Worm (Caenorhabditis elegans): ENCODE data around the gene C04E12.2.
"Not testable (repeated sequence)": the region's sequence is repeated elsewhere in the genome, so short reads cannot be mapped to it uniquely, and the experiment has no call there.

C04E12.2 gene

DNA sequence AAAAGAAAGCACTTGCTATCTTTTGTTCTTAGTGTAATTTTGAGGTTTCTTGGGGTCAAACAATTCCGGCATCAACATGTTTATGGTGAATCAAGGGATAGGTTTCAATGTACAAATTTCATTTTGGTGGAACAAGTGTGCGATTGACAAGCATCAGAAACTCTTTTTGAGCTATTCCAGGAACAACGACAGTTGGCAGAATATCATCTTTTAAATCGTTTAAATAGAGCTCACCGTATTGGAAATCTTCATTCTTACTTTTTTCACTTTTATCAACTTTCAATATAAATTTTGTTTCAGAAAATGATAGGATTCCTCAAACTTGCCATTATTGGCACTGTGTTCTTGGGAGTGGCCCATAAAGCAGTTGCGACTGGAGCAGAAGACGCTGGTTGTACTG, 32.1 kb downstream of the C04E12.2 start, which contains the start of gene T20D4.10:
Gene T20D4.10, plus strand, starts transcription at position 301 of the 400 bp plus-strand sequence.
- not testable (repeated sequence) for TF ChIP-seq ama-1 (optimal IDR thresholded peaks at IDR 0.05); elt-2 (tag; optimal IDR thresholded peaks at IDR 0.05); skn-1 (tag; optimal IDR thresholded peaks at IDR 0.05)

DNA sequence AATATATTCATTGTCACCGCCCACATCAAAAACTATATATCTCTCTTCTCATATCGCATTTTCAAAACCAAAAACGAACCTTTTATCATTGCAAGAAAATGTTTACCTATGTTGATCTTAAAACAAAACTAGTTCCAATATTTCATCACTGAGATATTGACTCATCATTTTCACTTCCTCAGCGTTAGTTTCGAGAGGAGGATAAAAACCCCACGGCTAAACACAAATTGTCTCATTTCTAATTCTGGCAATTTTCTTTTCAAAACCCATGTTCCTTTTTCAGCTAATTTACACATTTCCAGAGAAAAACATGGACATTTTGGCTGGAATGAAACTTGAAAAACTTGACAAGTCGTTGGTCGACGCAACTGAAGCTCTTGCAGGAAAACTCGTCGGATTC, 40.7 kb downstream of the C04E12.2 start, which contains the start of gene T20D4.7:
Gene T20D4.7, plus strand, starts transcription at position 301 of the 400 bp plus-strand sequence.
- TF ChIP-seq elt-1 (tag; optimal IDR thresholded peaks at IDR 0.05) = no peak
- TF ChIP-seq nhr-67 (tag; optimal IDR thresholded peaks at IDR 0.05) = no peak
- TF ChIP-seq nhr-12 (tag; optimal IDR thresholded peaks at IDR 0.05) = no peak
- TF ChIP-seq elt-3 (tag; optimal IDR thresholded peaks at IDR 0.05) = no peak
- TF ChIP-seq nhr-25 (tag; optimal IDR thresholded peaks at IDR 0.05) = no peak
- TF ChIP-seq ama-1 (optimal IDR thresholded peaks at IDR 0.05) = no peak
- no peak for TF ChIP-seq nhr-23 (tag; optimal IDR thresholded peaks at IDR 0.05)

DNA sequence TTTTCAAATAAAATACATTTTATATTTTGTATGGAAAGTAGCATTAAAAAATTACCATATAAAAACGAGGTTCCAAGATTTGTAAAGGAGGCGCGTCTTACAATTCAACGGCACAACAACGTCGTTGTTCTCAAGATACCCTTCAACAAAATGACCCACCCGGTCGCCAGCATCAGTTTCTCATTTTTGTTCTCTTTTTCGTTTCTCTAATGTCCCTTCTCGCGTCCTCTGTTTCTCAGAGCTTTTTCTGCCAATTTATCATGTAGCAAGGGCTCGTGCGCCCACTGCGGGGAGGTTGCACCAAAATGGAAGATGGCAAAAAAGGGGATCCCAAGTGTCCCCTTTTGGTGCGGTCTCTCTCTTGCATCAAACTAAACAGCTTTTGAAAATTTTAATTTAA, 41.6 kb downstream of the C04E12.2 start:
- TF ChIP-seq nhr-12 (tag; optimal IDR thresholded peaks at IDR 0.05) (no peak), lin-39 (tag; optimal IDR thresholded peaks at IDR 0.05) (peak; percentile 75)

DNA sequence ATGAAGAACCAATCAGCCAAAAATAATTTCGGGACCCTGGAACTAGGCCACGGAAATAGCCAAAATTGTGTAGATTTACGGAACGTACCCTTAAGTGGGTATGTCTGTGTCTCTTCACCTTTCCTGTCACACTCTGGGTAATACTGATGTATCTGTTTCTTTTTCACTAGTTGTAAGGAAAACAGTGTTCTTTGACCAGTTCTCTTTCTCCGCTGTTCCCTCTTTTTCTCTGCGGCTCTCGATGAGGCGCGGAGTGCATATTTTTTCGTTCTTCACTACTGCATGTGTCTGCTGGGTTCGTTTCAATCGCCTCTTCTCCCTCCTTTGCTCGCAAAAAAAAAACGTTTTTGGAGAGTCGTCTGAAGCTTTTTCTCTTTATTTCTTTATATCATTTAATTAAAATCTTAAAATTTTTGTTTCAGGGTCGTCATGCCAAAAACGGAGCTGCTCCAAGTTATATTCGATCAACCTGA, 42.3 kb downstream of the C04E12.2 start, which contains the start of gene arrd-22:
Gene arrd-22, plus strand, starts transcription at position 423 of the 473 bp plus-strand sequence.
- TF ChIP-seq nhr-67 (tag; optimal IDR thresholded peaks at IDR 0.05) (no peak), nhr-76 (tag; optimal IDR thresholded peaks at IDR 0.05) (no peak), mml-1 (tag; optimal IDR thresholded peaks at IDR 0.05) (no peak), tbx-2 (tag; optimal IDR thresholded peaks at IDR 0.05) (no peak), nhr-25 (tag; optimal IDR thresholded peaks at IDR 0.05) (no peak), lsy-12 (tag; optimal IDR thresholded peaks at IDR 0.05) (no peak), ZK546.5 (tag; optimal IDR thresholded peaks at IDR 0.05) (no peak), pha-4 (tag; optimal IDR thresholded peaks at IDR 0.05) (no peak), nfya-1 (tag; optimal IDR thresholded peaks at IDR 0.05; ENCODE audit: insufficient read depth) (peak; percentile 20), hmg-11 (tag; optimal IDR thresholded peaks at IDR 0.05) (no peak), egl-5 (tag; optimal IDR thresholded peaks at IDR 0.05) (no peak), lin-39 (tag; optimal IDR thresholded peaks at IDR 0.05) (peak; percentile 33), nhr-77 (tag; optimal IDR thresholded peaks at IDR 0.05) (no peak), ceh-82 (tag; optimal IDR thresholded peaks at IDR 0.05) (no peak), mdl-1 (tag; optimal IDR thresholded peaks at IDR 0.05) (peak; percentile 6), lin-15B (tag; optimal IDR thresholded peaks at IDR 0.05) (no peak), nhr-23 (tag; optimal IDR thresholded peaks at IDR 0.05) (peak; percentile 56), aly-2 (tag; optimal IDR thresholded peaks at IDR 0.05) (no peak), ztf-4 (tag; optimal IDR thresholded peaks at IDR 0.05) (no peak), ceh-16 (tag; optimal IDR thresholded peaks at IDR 0.05) (no peak), unc-39 (tag; optimal IDR thresholded peaks at IDR 0.05) (no peak), egl-27 (tag; optimal IDR thresholded peaks at IDR 0.05) (no peak), fkh-2 (tag; optimal IDR thresholded peaks at IDR 0.05) (no peak), nhr-12 (tag; optimal IDR thresholded peaks at IDR 0.05) (no peak), fos-1 (tag; optimal IDR thresholded peaks at IDR 0.05) (no peak), R02D3.7 (tag; optimal IDR thresholded peaks at IDR 0.05) (no peak), jun-1 (tag; optimal IDR thresholded peaks at IDR 0.05) (no peak), nhr-43 (tag; optimal IDR thresholded peaks at IDR 0.05; ENCODE audit: poor library complexity, severe bottlenecking) (no peak), nhr-11 (tag; optimal IDR thresholded peaks at IDR 0.05) (no peak), nhr-237 (tag; optimal IDR thresholded peaks at IDR 0.05) (no peak), elt-2 (tag; optimal IDR thresholded peaks at IDR 0.05) (no peak), ceh-28 (tag; optimal IDR thresholded peaks at IDR 0.05) (no peak), unc-62 (GFP tag; optimal IDR thresholded peaks at IDR 0.05) (no peak), snpc-4 (tag; optimal IDR thresholded peaks at IDR 0.05) (no peak)

All from whole organism, L3 larva.